Worm (Caenorhabditis elegans) whole organism, L4 larva: ENCODE data around the gene dsh-2.

Experiments used
- Y5F2A.4 ChIP-seq: fragments of 200-800 bp; sonication (Bioruptor generic); optimal IDR thresholded peaks from 2 replicates; lab custom pipeline; 2018; ENCODE audit warnings: mild to moderate bottlenecking, missing genetic modification characterization, missing compliant biosample characterization
- nhr-77 ChIP-seq: fragments of 150-350 bp; optimal IDR thresholded peaks from 2 replicates; lab custom pipeline; 2014; ENCODE audit warnings: missing biosample characterization, missing genetic modification characterization
- set-16 ChIP-seq: fragments of 200-800 bp; sonication (Bioruptor generic); IDR thresholded peaks from 2 replicates; pipeline ENCODE4 v1.3.6; 2022; ENCODE audit warnings: missing genetic modification reagents, missing genetic modification characterization, missing compliant biosample characterization

ce11 chrII:5060719-5061118 is 20.3 kb downstream of the dsh-2 start, which contains the start of gene pho-12:
- TF ChIP-seq set-16 (GFP tag; lab: Robert Waterston, UW) (no peak), Y5F2A.4 (GFP tag; lab: Kevin White, UChicago) (no peak), nhr-77 (tag; lab: Kevin White, UChicago) (no peak)
